Fruit fly (Drosophila melanogaster): ENCODE results near the gene His2Av.

The His2Av gene

DNA sequence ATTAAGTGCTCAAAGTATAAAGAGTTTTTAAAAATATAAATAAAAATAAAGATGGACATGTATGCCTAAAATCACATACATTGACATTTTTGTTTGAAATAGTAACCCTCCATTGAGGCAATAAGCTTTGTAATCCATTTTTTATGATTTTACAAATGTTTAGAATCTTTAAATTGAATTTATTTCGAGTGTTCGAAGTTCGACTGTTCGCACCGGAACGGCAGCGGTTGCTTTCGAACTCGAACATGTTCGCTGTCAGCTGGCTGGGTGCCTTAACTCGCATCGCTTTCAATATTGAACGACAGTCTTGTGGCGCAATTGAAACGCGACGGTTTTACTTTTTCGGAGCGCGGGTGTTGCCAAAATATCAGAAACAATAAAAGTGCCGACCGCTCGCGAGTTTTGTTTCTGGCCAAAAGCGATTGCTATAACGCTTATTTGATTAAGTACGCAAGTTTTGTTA lies 48.8 kb downstream of the His2Av start, which contains the start of gene CG46339 (continued):
- TF ChIP-seq tio (GFP tag; optimal IDR thresholded peaks at IDR 0.05) (no peak), ac (GFP tag; optimal IDR thresholded peaks at IDR 0.05) (no peak), br (optimal IDR thresholded peaks at IDR 0.05) (no peak), CG14710 (tag; optimal IDR thresholded peaks at IDR 0.05) (peak; percentile 39), CG8765 (GFP tag; IDR thresholded peaks at IDR 0.05) (no peak), CG18764 (GFP tag; optimal IDR thresholded peaks at IDR 0.05) (peak; percentile 31), CG15269 (tag; optimal IDR thresholded peaks at IDR 0.05) (peak; percentile 16), Dp (GFP tag; optimal IDR thresholded peaks at IDR 0.05) (no peak), usp (GFP tag; optimal IDR thresholded peaks at IDR 0.05) (no peak), CG9876 (GFP tag; optimal IDR thresholded peaks at IDR 0.05) (no peak), lov (optimal IDR thresholded peaks at IDR 0.05) (no peak), lov (GFP tag; IDR thresholded peaks at IDR 0.05) (0 out of 3 replicates have a peak, but pooled peaks have one; percentile 47), yki (optimal IDR thresholded peaks at IDR 0.05) (no peak), repo (GFP tag; optimal IDR thresholded peaks at IDR 0.05) (no peak), eyg (GFP tag; optimal IDR thresholded peaks at IDR 0.05) (peak; percentile 19), btn (GFP tag; optimal IDR thresholded peaks at IDR 0.05) (no peak), CG6689 (GFP tag; IDR thresholded peaks at IDR 0.05) (no peak; the same call in 1 of the 2 replicates), pzg (GFP tag; optimal IDR thresholded peaks at IDR 0.05) (peak; percentile 3), CG2120 (GFP tag; optimal IDR thresholded peaks at IDR 0.05) (peak; percentile 54), CG17802 (tag; optimal IDR thresholded peaks at IDR 0.05) (no peak), CG6272 (GFP tag; IDR thresholded peaks at IDR 0.05) (no peak), CG10147 (GFP tag; optimal IDR thresholded peaks at IDR 0.05) (peak; percentile 34), fru (optimal IDR thresholded peaks at IDR 0.05) (no peak), sisA (GFP tag; IDR thresholded peaks at IDR 0.05) (no peak; the same call in 1 of the 2 replicates), sug (tag; optimal IDR thresholded peaks at IDR 0.05) (peak; percentile 76), CG7987 (GFP tag; optimal IDR thresholded peaks at IDR 0.05) (peak; percentile 88), CG9609 (GFP tag; optimal IDR thresholded peaks at IDR 0.05) (no peak), CG3838 (GFP tag; optimal IDR thresholded peaks at IDR 0.05) (no peak), sna (GFP tag; IDR thresholded peaks at IDR 0.05; ENCODE audit: partially characterized antibody) (no peak), cato (GFP tag; optimal IDR thresholded peaks at IDR 0.05; ENCODE audit: borderline replicate concordance) (no peak), lilli (GFP tag; optimal IDR thresholded peaks at IDR 0.05) (peak; percentile 47), slou (GFP tag; optimal IDR thresholded peaks at IDR 0.05) (no peak), Antp (GFP tag; optimal IDR thresholded peaks at IDR 0.05) (no peak), CG14860 (GFP tag; IDR thresholded peaks at IDR 0.05; ENCODE audit: partially characterized antibody) (no peak), CG12219 (GFP tag; optimal IDR thresholded peaks at IDR 0.05) (peak; percentile 67), Bgb (GFP tag; IDR thresholded peaks at IDR 0.05; ENCODE audit: partially characterized antibody) (peak; percentile 69; the same call in 1 of the 2 replicates), Dfd (GFP tag; optimal IDR thresholded peaks at IDR 0.05) (no peak), D19A (tag; optimal IDR thresholded peaks at IDR 0.05) (peak; percentile 30), gsb-n (tag; optimal IDR thresholded peaks at IDR 0.05) (peak; percentile 7), Fer3 (tag; optimal IDR thresholded peaks at IDR 0.05) (peak; percentile 54), CG4854 (GFP tag; optimal IDR thresholded peaks at IDR 0.05) (peak; percentile 24), CG12769 (tag; optimal IDR thresholded peaks at IDR 0.05) (peak; percentile 65), Bdp1 (GFP tag; optimal IDR thresholded peaks at IDR 0.05) (no peak), CG5180 (GFP tag; optimal IDR thresholded peaks at IDR 0.05) (peak; percentile 99), CG10274 (GFP tag; optimal IDR thresholded peaks at IDR 0.05) (no peak), CG2678 (tag; optimal IDR thresholded peaks at IDR 0.05) (peak; percentile 71), vfl (GFP tag; optimal IDR thresholded peaks at IDR 0.05) (peak; percentile 51), tna (GFP tag; IDR thresholded peaks at IDR 0.05; ENCODE audit: partially characterized antibody) (no peak), chif (GFP tag; optimal IDR thresholded peaks at IDR 0.05) (no peak), CG31224 (GFP tag; IDR thresholded peaks at IDR 0.05) (no peak), CTCF (GFP tag; optimal IDR thresholded peaks at IDR 0.05) (no peak), Neu2 (GFP tag; optimal IDR thresholded peaks at IDR 0.05; ENCODE audit: borderline replicate concordance) (no peak), inv (GFP tag; IDR thresholded peaks at IDR 0.05; ENCODE audit: partially characterized antibody) (no peak)
